Fruit fly (Drosophila melanogaster) whole organism, embryonic: ENCODE data around the gene Rbcn-3B.

Experiments used
- Asciz ChIP-seq: fragments of 200-800 bp; sonication (Bioruptor generic); optimal IDR thresholded peaks from 2 replicates; lab custom pipeline; 2017; ENCODE audit warnings: missing biosample characterization, mild to moderate bottlenecking, missing genetic modification characterization, missing genetic modification reagents
- Atf-2 ChIP-seq: fragments of 200-800 bp; sonication (Bioruptor generic); optimal IDR thresholded peaks from 2 replicates; lab custom pipeline; 2016; ENCODE audit warnings: missing biosample characterization, missing genetic modification characterization
- CG10321 ChIP-seq: fragments of 200-800 bp; sonication (Bioruptor generic); IDR thresholded peaks from 2 replicates; pipeline ENCODE4 v1.3.6; 2022; ENCODE audit warnings: missing biosample characterization, missing genetic modification characterization
- CG10462 ChIP-seq: fragments of 200-800 bp; sonication (Bioruptor generic); optimal IDR thresholded peaks from 2 replicates; lab custom pipeline; 2016; ENCODE audit warnings: missing biosample characterization, missing genetic modification characterization
- CG11247 ChIP-seq: fragments of 200-800 bp; sonication (Bioruptor generic); IDR thresholded peaks from 2 replicates; pipeline ENCODE4 v1.3.6; 2022; ENCODE audit warnings: missing biosample characterization, missing genetic modification characterization
- CG12659 ChIP-seq: fragments of 200-800 bp; sonication (Bioruptor generic); optimal IDR thresholded peaks from 3 replicates; lab custom pipeline; 2017; ENCODE audit warnings: mild to moderate bottlenecking, missing biosample characterization, missing genetic modification reagents, missing genetic modification characterization
- CG13775 ChIP-seq: fragments of 200-800 bp; sonication (Bioruptor generic); optimal IDR thresholded peaks from 3 replicates; lab custom pipeline; 2017; ENCODE audit warnings: missing biosample characterization, mild to moderate bottlenecking, missing genetic modification characterization
- CG14014 ChIP-seq: fragments of 200-800 bp; sonication (Bioruptor generic); IDR thresholded peaks from 2 replicates; pipeline ENCODE4 v1.3.6; 2022; ENCODE audit warnings: missing biosample characterization, missing genetic modification characterization
- CG15514 ChIP-seq: fragments of 200-800 bp; sonication (Bioruptor generic); optimal IDR thresholded peaks from 3 replicates; lab custom pipeline; 2017; ENCODE audit warnings: missing biosample characterization, missing genetic modification characterization, mild to moderate bottlenecking, moderate library complexity, missing genetic modification reagents
- CG15601 ChIP-seq: fragments of 200-800 bp; sonication (Bioruptor generic); optimal IDR thresholded peaks from 3 replicates; lab custom pipeline; 2019; ENCODE audit warnings: missing biosample characterization, mild to moderate bottlenecking, missing genetic modification characterization, moderate library complexity
- CG16813 ChIP-seq: fragments of 200-800 bp; sonication (Bioruptor generic); IDR thresholded peaks from 3 replicates; pipeline ENCODE4 v1.3.6; 2022; ENCODE audit warnings: missing biosample characterization, missing genetic modification characterization; ENCODE audit not compliant: partially characterized antibody
- CG16863 ChIP-seq: fragments of 200-800 bp; sonication (Bioruptor generic); optimal IDR thresholded peaks from 3 replicates; lab custom pipeline; 2016; ENCODE audit warnings: missing biosample characterization, missing genetic modification characterization
- CG17361 ChIP-seq: fragments of 200-800 bp; sonication (Bioruptor generic); IDR thresholded peaks from 3 replicates; pipeline ENCODE4 v1.3.6; 2022; ENCODE audit warnings: missing biosample characterization, missing genetic modification characterization
- CG17912 ChIP-seq: fragments of 200-800 bp; sonication (Bioruptor generic); optimal IDR thresholded peaks from 2 replicates; lab custom pipeline; 2018; ENCODE audit warnings: missing biosample characterization, mild to moderate bottlenecking, missing genetic modification characterization
- CG2199 ChIP-seq: fragments of 200-800 bp; sonication (Bioruptor generic); IDR thresholded peaks from 3 replicates; pipeline ENCODE4 v1.3.6; 2022; ENCODE audit warnings: missing biosample characterization, missing genetic modification characterization
- CG2202 ChIP-seq: fragments of 200-800 bp; sonication (Bioruptor generic); optimal IDR thresholded peaks from 2 replicates; lab custom pipeline; 2018; ENCODE audit warnings: missing biosample characterization, mild to moderate bottlenecking, missing genetic modification characterization
- CG32532 ChIP-seq: fragments of 200-800 bp; sonication (Bioruptor generic); IDR thresholded peaks from 2 replicates; pipeline ENCODE4 v1.3.6; 2022; ENCODE audit warnings: missing biosample characterization, missing genetic modification characterization
- CG34376 ChIP-seq: fragments of 200-800 bp; sonication (Bioruptor generic); optimal IDR thresholded peaks from 2 replicates; lab custom pipeline; 2018; ENCODE audit warnings: missing biosample characterization, mild to moderate bottlenecking, missing genetic modification characterization
- CG43689 ChIP-seq: fragments of 200-800 bp; sonication (Bioruptor generic); IDR thresholded peaks from 2 replicates; pipeline ENCODE4 v1.3.6; 2022; ENCODE audit warnings: missing biosample characterization, missing genetic modification characterization
- CG6254 ChIP-seq: fragments of 200-800 bp; sonication (Bioruptor generic); optimal IDR thresholded peaks from 3 replicates; lab custom pipeline; 2017; ENCODE audit warnings: mild to moderate bottlenecking, missing biosample characterization, missing genetic modification reagents, missing genetic modification characterization
- CG6854 ChIP-seq: fragments of 200-800 bp; sonication (Bioruptor generic); optimal IDR thresholded peaks from 3 replicates; lab custom pipeline; 2017; ENCODE audit warnings: missing biosample characterization, mild to moderate bottlenecking, missing genetic modification characterization
- CG8388 ChIP-seq: fragments of 200-800 bp; sonication (Bioruptor generic); optimal IDR thresholded peaks from 2 replicates; lab custom pipeline; 2019; ENCODE audit warnings: missing biosample characterization, mild to moderate bottlenecking, missing genetic modification characterization, moderate library complexity
- CG8924 ChIP-seq: fragments of 200-800 bp; optimal IDR thresholded peaks from 3 replicates; lab custom pipeline; 2019; ENCODE audit warnings: missing biosample characterization, mild to moderate bottlenecking, missing genetic modification characterization, moderate library complexity
- CG9817 ChIP-seq: fragments of 200-800 bp; sonication (Bioruptor generic); optimal IDR thresholded peaks from 2 replicates; lab custom pipeline; 2018; ENCODE audit warnings: missing biosample characterization, mild to moderate bottlenecking, missing genetic modification characterization, moderate library complexity
- Hsf ChIP-seq: fragments of 200-800 bp; sonication (Bioruptor generic); optimal IDR thresholded peaks from 3 replicates; lab custom pipeline; 2016; ENCODE audit warnings: missing biosample characterization, missing genetic modification characterization
- Oaz ChIP-seq: fragments of 200-800 bp; sonication (Bioruptor generic); IDR thresholded peaks from 2 replicates; pipeline ENCODE4 v1.3.6; 2022; ENCODE audit warnings: missing biosample characterization, missing genetic modification characterization
- Usf ChIP-seq: fragments of 200-800 bp; sonication (Bioruptor generic); optimal IDR thresholded peaks from 2 replicates; lab custom pipeline; 2017; ENCODE audit warnings: missing genotype, missing biosample characterization, missing genetic modification characterization
- YL-1 ChIP-seq: fragments of 200-800 bp; sonication (Bioruptor generic); optimal IDR thresholded peaks from 3 replicates; lab custom pipeline; 2017; ENCODE audit warnings: missing biosample characterization, mild to moderate bottlenecking, missing genetic modification characterization
- ash1 ChIP-seq: fragments of 200-800 bp; sonication (Bioruptor generic); optimal IDR thresholded peaks from 2 replicates; lab custom pipeline; 2018; ENCODE audit warnings: missing biosample characterization, mild to moderate bottlenecking, missing genetic modification characterization
- bab2 ChIP-seq: fragments of 200-800 bp; sonication (Bioruptor generic); optimal IDR thresholded peaks from 2 replicates; lab custom pipeline; 2016; ENCODE audit warnings: missing biosample characterization, missing genetic modification characterization
- dm ChIP-seq: fragments of 200-800 bp; sonication (Bioruptor generic); optimal IDR thresholded peaks from 3 replicates; lab custom pipeline; 2016; ENCODE audit warnings: missing biosample characterization, missing genetic modification characterization
- ewg ChIP-seq: fragments of 200-800 bp; sonication (Bioruptor generic); optimal IDR thresholded peaks from 3 replicates; lab custom pipeline; 2017; ENCODE audit warnings: mild to moderate bottlenecking, missing biosample characterization, missing genetic modification reagents, missing genetic modification characterization
- exex ChIP-seq: fragments of 200-800 bp; sonication (Bioruptor generic); optimal IDR thresholded peaks from 4 replicates; lab custom pipeline; 2018; ENCODE audit warnings: missing biosample characterization, mild to moderate bottlenecking, missing genetic modification characterization, moderate library complexity
- ham ChIP-seq: fragments of 200-800 bp; sonication (Bioruptor generic); IDR thresholded peaks from 2 replicates; pipeline ENCODE4 v1.3.6; 2022; ENCODE audit warnings: missing biosample characterization, missing genetic modification characterization
- hkb ChIP-seq, 2 experiments: fragments of 200-800 bp in 1 of 2; fragments of >200 bp in 1 of 2; sonication (Bioruptor generic) in 1 of 2; IDR thresholded peaks in 1 of 2; optimal IDR thresholded peaks in 1 of 2; 2 replicates each; pipeline versions ENCODE4 v1.3.6 to Lab custom; 2017 to 2022; ENCODE audit warnings: missing biosample characterization in 1 of 2, missing genetic modification characterization in 1 of 2
- jumu ChIP-seq: fragments of 200-800 bp; sonication (Bioruptor generic); optimal IDR thresholded peaks from 3 replicates; lab custom pipeline; 2016; ENCODE audit warnings: missing biosample characterization, missing genetic modification characterization
- knrl ChIP-seq: fragments of 200-800 bp; sonication (Bioruptor generic); IDR thresholded peaks from 3 replicates; pipeline ENCODE4 v1.3.6; 2022; ENCODE audit warnings: missing biosample characterization, missing genetic modification characterization; ENCODE audit not compliant: partially characterized antibody
- lov ChIP-seq, 2 experiments: fragments of 200-800 bp in 1 of 2; fragments of >200 bp in 1 of 2; sonication (Bioruptor generic) in 1 of 2; IDR thresholded peaks in 1 of 2; optimal IDR thresholded peaks in 1 of 2; 2 replicates in 1 of 2; 3 replicates in 1 of 2; pipeline versions ENCODE4 v1.3.6 to Lab custom; 2017 to 2022; ENCODE audit warnings: missing biosample characterization in 1 of 2, missing genetic modification characterization in 1 of 2
- luna ChIP-seq: fragments of 200-800 bp; sonication (Bioruptor generic); optimal IDR thresholded peaks from 2 replicates; lab custom pipeline; 2016; ENCODE audit warnings: missing biosample characterization, missing genetic modification characterization
- ro ChIP-seq: fragments of 200-800 bp; sonication (Bioruptor generic); IDR thresholded peaks from 2 replicates; pipeline ENCODE4 v1.3.6; 2022; ENCODE audit warnings: missing biosample characterization, missing genetic modification characterization
- salm ChIP-seq: fragments of 200-800 bp; sonication (Bioruptor generic); optimal IDR thresholded peaks from 2 replicates; lab custom pipeline; 2018; ENCODE audit warnings: missing biosample characterization, mild to moderate bottlenecking, missing genetic modification characterization
- sim ChIP-seq: fragments of 200-800 bp; sonication (Bioruptor generic); IDR thresholded peaks from 2 replicates; pipeline ENCODE4 v1.3.6; 2022; ENCODE audit warnings: missing biosample characterization, missing genetic modification characterization
- sima ChIP-seq: fragments of 200-800 bp; sonication (Bioruptor generic); optimal IDR thresholded peaks from 2 replicates; lab custom pipeline; 2016; ENCODE audit warnings: missing biosample characterization, missing genetic modification characterization
- ssp ChIP-seq: fragments of 200-800 bp; sonication (Bioruptor generic); IDR thresholded peaks from 2 replicates; pipeline ENCODE4 v1.3.6; 2022; ENCODE audit warnings: missing biosample characterization, missing genetic modification characterization
- stc ChIP-seq: fragments of 200-800 bp; sonication (Bioruptor generic); IDR thresholded peaks from 2 replicates; pipeline ENCODE4 v1.3.6; 2022; ENCODE audit warnings: missing biosample characterization, missing genetic modification characterization
- twi ChIP-seq: fragments of 200-800 bp; optimal IDR thresholded peaks from 2 replicates; lab custom pipeline; 2019; ENCODE audit warnings: missing biosample characterization, mild to moderate bottlenecking, missing genetic modification characterization, moderate library complexity
- unc-4 ChIP-seq: fragments of 200-800 bp; sonication (Bioruptor generic); IDR thresholded peaks from 2 replicates; pipeline ENCODE4 v1.3.6; 2022; ENCODE audit warnings: missing biosample characterization, missing genetic modification characterization; ENCODE audit not compliant: partially characterized antibody
- unpg ChIP-seq: fragments of 200-800 bp; sonication (Bioruptor generic); optimal IDR thresholded peaks from 3 replicates; lab custom pipeline; 2018; ENCODE audit warnings: missing biosample characterization, mild to moderate bottlenecking, missing genetic modification characterization, moderate library complexity
- yki ChIP-seq: fragments of >200 bp; optimal IDR thresholded peaks from 3 replicates; lab custom pipeline; 2018

Rbcn-3B gene

DNA sequence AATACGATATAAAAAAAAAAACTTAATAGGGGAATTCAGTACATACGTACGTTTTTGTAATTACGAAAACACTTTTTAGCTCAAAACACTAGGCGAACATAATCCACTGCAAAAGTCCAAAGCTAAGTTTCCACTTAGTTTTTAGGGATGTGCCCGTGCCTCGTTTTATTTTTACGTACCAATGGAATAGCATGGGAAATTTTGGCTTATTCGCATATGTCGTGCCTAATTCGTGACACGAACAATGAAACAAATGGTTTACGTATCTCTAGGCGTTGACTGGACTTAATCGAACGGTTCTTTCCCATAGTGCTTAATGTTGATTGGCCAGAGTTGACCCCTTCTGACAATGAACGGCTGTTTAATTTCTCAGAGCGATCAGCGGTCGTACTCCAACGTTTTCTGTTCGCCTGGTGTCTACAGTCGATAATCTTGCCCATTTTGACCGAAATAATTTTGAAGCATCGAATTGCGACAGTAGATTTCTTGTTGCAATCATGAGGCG is 29.1 kb upstream of the Rbcn-3B start, which contains the start of gene CG14818 (continued):
- 0 out of 2 replicates have a peak, but pooled peaks have one; percentile 22 for TF ChIP-seq CG43689 (GFP tag; lab: Robert Waterston, UW)
- TF ChIP-seq jumu (GFP tag; lab: Kevin White, UChicago), result peak; percentile 54
- peak; percentile 57 for TF ChIP-seq CG13775 (GFP tag; lab: Kevin White, UChicago)
- TF ChIP-seq hkb (optimal IDR thresholded peaks at IDR 0.05; lab: Kevin White, UChicago), result no peak
- TF ChIP-seq hkb (GFP tag; IDR thresholded peaks at IDR 0.05; lab: Robert Waterston, UW), result no peak
- TF ChIP-seq salm (tag; lab: Kevin White, UChicago), result no peak
- no peak for TF ChIP-seq ro
- peak; percentile 15 for TF ChIP-seq CG15601
- TF ChIP-seq Oaz (GFP tag; lab: Robert Waterston, UW), result 0 out of 2 replicates have a peak, but pooled peaks have one; percentile 19
- TF ChIP-seq CG11247 (GFP tag; lab: Robert Waterston, UW), result no peak
- peak; percentile 78 for TF ChIP-seq CG9817 (tag; lab: Kevin White, UChicago)
- TF ChIP-seq ssp (GFP tag; lab: Robert Waterston, UW), result peak; percentile 65
- peak; percentile 25 for TF ChIP-seq dm (GFP tag; lab: Kevin White, UChicago)
- no peak for TF ChIP-seq ash1 (GFP tag; lab: Kevin White, UChicago)
- TF ChIP-seq CG34376 (GFP tag; lab: Kevin White, UChicago), result peak; percentile 30
- TF ChIP-seq CG8388 (GFP tag; lab: Kevin White, UChicago), result peak; percentile 32
- TF ChIP-seq yki (lab: Kevin White, UChicago), result no peak
- TF ChIP-seq sim (GFP tag; lab: Robert Waterston, UW), result no peak
- TF ChIP-seq CG6254 (GFP tag; lab: Kevin White, UChicago), result no peak
- TF ChIP-seq exex (tag; lab: Kevin White, UChicago), result no peak
- TF ChIP-seq CG32532 (GFP tag; lab: Robert Waterston, UW), result peak; percentile 55; the same call in 1 of the 2 replicates
- no peak for TF ChIP-seq CG2199 (GFP tag; lab: Robert Waterston, UW)
- TF ChIP-seq Asciz (GFP tag; lab: Kevin White, UChicago), result no peak
- TF ChIP-seq Hsf, result peak; percentile 49
- peak; percentile 65 for TF ChIP-seq CG17361 (GFP tag; lab: Robert Waterston, UW)
- TF ChIP-seq CG10462 (GFP tag; lab: Kevin White, UChicago), result peak; percentile 14
- peak; percentile 49 for TF ChIP-seq CG12659 (GFP tag; lab: Kevin White, UChicago)
- no peak for TF ChIP-seq CG14014 (GFP tag; lab: Robert Waterston, UW)
- TF ChIP-seq Atf-2 (GFP tag; lab: Kevin White, UChicago), result peak; percentile 53
- TF ChIP-seq unpg, result peak; percentile 60
- TF ChIP-seq CG10321 (GFP tag; lab: Robert Waterston, UW), result 0 out of 2 replicates have a peak, but pooled peaks have one; percentile 15
- TF ChIP-seq CG16863, result peak; percentile 56
- TF ChIP-seq sima (GFP tag; lab: Kevin White, UChicago), result no peak
- no peak for TF ChIP-seq lov (optimal IDR thresholded peaks at IDR 0.05; lab: Kevin White, UChicago)
- TF ChIP-seq lov (GFP tag; IDR thresholded peaks at IDR 0.05; lab: Robert Waterston, UW), result no peak
- peak; percentile 9 for TF ChIP-seq Usf (GFP tag; lab: Kevin White, UChicago)
- TF ChIP-seq ham (GFP tag; lab: Robert Waterston, UW), result no peak
- TF ChIP-seq stc (GFP tag; lab: Robert Waterston, UW), result 0 out of 2 replicates have a peak, but pooled peaks have one; percentile 29
- TF ChIP-seq CG8924 (tag; lab: Kevin White, UChicago), result peak; percentile 6
- peak; percentile 89 for TF ChIP-seq knrl (GFP tag; lab: Robert Waterston, UW)
- peak; percentile 44 for TF ChIP-seq YL-1 (GFP tag; lab: Kevin White, UChicago)
- TF ChIP-seq CG15514 (GFP tag; lab: Kevin White, UChicago), result peak; percentile 55
- no peak for TF ChIP-seq CG2202 (tag; lab: Kevin White, UChicago)
- peak; percentile 88 for TF ChIP-seq CG16813
- peak; percentile 44 for TF ChIP-seq bab2 (GFP tag; lab: Kevin White, UChicago)
- TF ChIP-seq unc-4 (GFP tag; lab: Robert Waterston, UW), result peak; percentile 88
- peak; percentile 2 for TF ChIP-seq ewg
- TF ChIP-seq CG6854 (GFP tag; lab: Kevin White, UChicago), result no peak
- peak; percentile 25 for TF ChIP-seq luna (GFP tag; lab: Kevin White, UChicago)
- TF ChIP-seq twi (tag; lab: Kevin White, UChicago), result no peak
- TF ChIP-seq CG17912, result peak; percentile 13
